Fruit fly (Drosophila melanogaster): ENCODE results near the gene CG31459.

Gene CG31459

dm6 chr3R:19847591-19848256, 7.1 kb downstream of the CG31459 start:
- TF ChIP-seq Rel (GFP tag; optimal IDR thresholded peaks at IDR 0.05) (no peak), Rel (tag; optimal IDR thresholded peaks at IDR 0.05) (peak; percentile 79), pan (optimal IDR thresholded peaks at IDR 0.05) (no peak), CG32264 (GFP tag; optimal IDR thresholded peaks at IDR 0.05) (no peak), ey (GFP tag; optimal IDR thresholded peaks at IDR 0.05) (no peak), CG9705 (GFP tag; optimal IDR thresholded peaks at IDR 0.05) (no peak), rgr (GFP tag; optimal IDR thresholded peaks at IDR 0.05) (no peak)

- TF ChIP-seq tai (GFP tag; optimal IDR thresholded peaks at IDR 0.05) (no peak), rgr (GFP tag; optimal IDR thresholded peaks at IDR 0.05) (peak; percentile 90), CrebA (GFP tag; optimal IDR thresholded peaks at IDR 0.05; ENCODE audit: borderline replicate concordance) (no peak), Mio (GFP tag; optimal IDR thresholded peaks at IDR 0.05) (no peak), HLH106 (tag; optimal IDR thresholded peaks at IDR 0.05) (no peak), dmrt93B (GFP tag; optimal IDR thresholded peaks at IDR 0.05) (no peak), OdsH (GFP tag; optimal IDR thresholded peaks at IDR 0.05) (peak; percentile 90), Hr78 (GFP tag; optimal IDR thresholded peaks at IDR 0.05) (no peak), psq (GFP tag; optimal IDR thresholded peaks at IDR 0.05) (peak; percentile 66), fru (GFP tag; optimal IDR thresholded peaks at IDR 0.05) (peak; percentile 74), usp (GFP tag; optimal IDR thresholded peaks at IDR 0.05) (no peak), GATAd (GFP tag; optimal IDR thresholded peaks at IDR 0.05) (peak; percentile 13), jim (GFP tag; optimal IDR thresholded peaks at IDR 0.05) (peak; percentile 78), sage (GFP tag; optimal IDR thresholded peaks at IDR 0.05) (peak; percentile 67), Rel (GFP tag; optimal IDR thresholded peaks at IDR 0.05) (peak; percentile 76), Rel (tag; optimal IDR thresholded peaks at IDR 0.05) (peak; percentile 76), Abd-B (GFP tag; optimal IDR thresholded peaks at IDR 0.05) (no peak), CG9705 (GFP tag; optimal IDR thresholded peaks at IDR 0.05) (peak; percentile 28), woc (GFP tag; optimal IDR thresholded peaks at IDR 0.05) (no peak), br (GFP tag; optimal IDR thresholded peaks at IDR 0.05) (peak; percentile 88), Hr83 (GFP tag; optimal IDR thresholded peaks at IDR 0.05; ENCODE audit: poor library complexity, severe bottlenecking) (peak; percentile 99), brk (GFP tag; optimal IDR thresholded peaks at IDR 0.05) (peak; percentile 81), ey (GFP tag; optimal IDR thresholded peaks at IDR 0.05) (peak; percentile 38), lola (GFP tag; optimal IDR thresholded peaks at IDR 0.05) (no peak), pan (optimal IDR thresholded peaks at IDR 0.05) (no peak), CG32264 (GFP tag; optimal IDR thresholded peaks at IDR 0.05) (peak; percentile 82), Myc (optimal IDR thresholded peaks at IDR 0.05) (no peak), dl (GFP tag; optimal IDR thresholded peaks at IDR 0.05; ENCODE audit: insufficient read depth in 1 of 2, partially characterized antibody in 2 of 2) (no peak), h (GFP tag; optimal IDR thresholded peaks at IDR 0.05) (peak; percentile 90), Dif (GFP tag; optimal IDR thresholded peaks at IDR 0.05; ENCODE audit: partially characterized antibody) (no peak), Sp1 (GFP tag; optimal IDR thresholded peaks at IDR 0.05) (peak; percentile 67), dsf (GFP tag; optimal IDR thresholded peaks at IDR 0.05; ENCODE audit: borderline replicate concordance) (peak; percentile 52), Dfd (GFP tag; optimal IDR thresholded peaks at IDR 0.05) (no peak), Hnf4 (GFP tag; optimal IDR thresholded peaks at IDR 0.05) (peak; percentile 90), sv (GFP tag; optimal IDR thresholded peaks at IDR 0.05) (no peak), Jra (GFP tag; optimal IDR thresholded peaks at IDR 0.05) (peak; percentile 81), N (GFP tag; optimal IDR thresholded peaks at IDR 0.05) (no peak), foxo (GFP tag; optimal IDR thresholded peaks at IDR 0.05) (peak; percentile 62 to 84), Vsx2 (GFP tag; optimal IDR thresholded peaks at IDR 0.05; ENCODE audit: partially characterized antibody) (no peak)
Observed at dm6 chr3R:19858017-19858659, 17.5 kb downstream of the CG31459 start.
